Comparison of ENCODE assay signal across 2 fruit fly cellular contexts in genomic region chr3R:14470630-14471029, dm6.
TF ChIP-seq lines count a peak whose summit lies in the region.

No protein-coding gene starts in this region.

TF ChIP-seq in whole organism, embryonic, 481 proteins besides CTCF, POLR2A, EP300 and RAD21 (continued from another document and continues in another):
- TF ChIP-seq al (GFP tag; IDR thresholded peaks at IDR 0.05; lab: Robert Waterston, UW): no peak
- TF ChIP-seq CG7372 (GFP tag; IDR thresholded peaks at IDR 0.05; lab: Robert Waterston, UW): no peak
- no peak for TF ChIP-seq danr (GFP tag; IDR thresholded peaks at IDR 0.05; lab: Robert Waterston, UW)
- no peak for TF ChIP-seq shn (GFP tag; optimal IDR thresholded peaks at IDR 0.05; lab: Kevin White, UChicago)
- TF ChIP-seq ac (GFP tag; optimal IDR thresholded peaks at IDR 0.05; lab: Kevin White, UChicago): no peak
- no peak for TF ChIP-seq Asciz (GFP tag; optimal IDR thresholded peaks at IDR 0.05; lab: Kevin White, UChicago)
- peak; percentile 34 for TF ChIP-seq salm (tag; optimal IDR thresholded peaks at IDR 0.05; lab: Kevin White, UChicago)
- TF ChIP-seq E2f1 (GFP tag; IDR thresholded peaks at IDR 0.05; lab: Robert Waterston, UW): 0 out of 2 replicates have a peak, but pooled peaks have one; percentile 23
- TF ChIP-seq CG3163 (GFP tag; optimal IDR thresholded peaks at IDR 0.05; lab: Kevin White, UChicago): no peak
- no peak for TF ChIP-seq CG15514 (GFP tag; optimal IDR thresholded peaks at IDR 0.05; lab: Kevin White, UChicago)
- no peak for TF ChIP-seq CG18476 (GFP tag; optimal IDR thresholded peaks at IDR 0.05; lab: Kevin White, UChicago)
- TF ChIP-seq onecut (GFP tag; IDR thresholded peaks at IDR 0.05; lab: Robert Waterston, UW): no peak
- TF ChIP-seq CG7556 (GFP tag; optimal IDR thresholded peaks at IDR 0.05; lab: Kevin White, UChicago): peak; percentile 4
- TF ChIP-seq PHDP (tag; optimal IDR thresholded peaks at IDR 0.05; lab: Kevin White, UChicago): peak; percentile 53
- no peak for TF ChIP-seq exex (tag; optimal IDR thresholded peaks at IDR 0.05; lab: Kevin White, UChicago)
- peak; percentile 68 for TF ChIP-seq Ssrp (tag; optimal IDR thresholded peaks at IDR 0.05; lab: Kevin White, UChicago)
- peak; percentile 7 for TF ChIP-seq lilli (GFP tag; optimal IDR thresholded peaks at IDR 0.05; lab: Kevin White, UChicago)
- TF ChIP-seq CG17328 (GFP tag; IDR thresholded peaks at IDR 0.05; lab: Robert Waterston, UW): peak; percentile 68
- TF ChIP-seq zen (tag; optimal IDR thresholded peaks at IDR 0.05; lab: Kevin White, UChicago): no peak
- no peak for TF ChIP-seq Hey (tag; optimal IDR thresholded peaks at IDR 0.05; lab: Kevin White, UChicago)
- TF ChIP-seq klu (GFP tag; IDR thresholded peaks at IDR 0.05; lab: Robert Waterston, UW): no peak
- TF ChIP-seq CG13424 (tag; optimal IDR thresholded peaks at IDR 0.05; lab: Kevin White, UChicago): peak; percentile 43
- peak; percentile 1 for TF ChIP-seq slp2 (GFP tag; optimal IDR thresholded peaks at IDR 0.05; lab: Kevin White, UChicago)
- 0 out of 3 replicates have a peak, but pooled peaks have one; percentile 29 for TF ChIP-seq CG14050 (GFP tag; IDR thresholded peaks at IDR 0.05; lab: Robert Waterston, UW)
- TF ChIP-seq CG14860 (GFP tag; IDR thresholded peaks at IDR 0.05; lab: Robert Waterston, UW; ENCODE audit: partially characterized antibody): no peak
- no peak for TF ChIP-seq CG32767 (GFP tag; IDR thresholded peaks at IDR 0.05; lab: Robert Waterston, UW)
- TF ChIP-seq CG10274 (GFP tag; optimal IDR thresholded peaks at IDR 0.05; lab: Kevin White, UChicago): no peak
- no peak for TF ChIP-seq CG12104 (GFP tag; optimal IDR thresholded peaks at IDR 0.05; lab: Kevin White, UChicago)
- TF ChIP-seq CG15011 (GFP tag; optimal IDR thresholded peaks at IDR 0.05; lab: Kevin White, UChicago): no peak
- 0 out of 3 replicates have a peak, but pooled peaks have one; percentile 27 for TF ChIP-seq H15 (GFP tag; IDR thresholded peaks at IDR 0.05; lab: Robert Waterston, UW)
- TF ChIP-seq stwl (tag; optimal IDR thresholded peaks at IDR 0.05; lab: Kevin White, UChicago): no peak
- peak; percentile 15 for TF ChIP-seq Abd-B (GFP tag; optimal IDR thresholded peaks at IDR 0.05; lab: Kevin White, UChicago)
- peak; percentile 64 for TF ChIP-seq Oli (tag; optimal IDR thresholded peaks at IDR 0.05; lab: Kevin White, UChicago)
- TF ChIP-seq CG9437 (GFP tag; optimal IDR thresholded peaks at IDR 0.05; lab: Kevin White, UChicago): no peak
- peak; percentile 56; the same call in 1 of the 3 replicates for TF ChIP-seq otp (GFP tag; IDR thresholded peaks at IDR 0.05; lab: Robert Waterston, UW)
- TF ChIP-seq Sry-δ (GFP tag; optimal IDR thresholded peaks at IDR 0.05; lab: Kevin White, UChicago): no peak
- no peak for TF ChIP-seq CrebB (tag; optimal IDR thresholded peaks at IDR 0.05; lab: Kevin White, UChicago)
- TF ChIP-seq CG10979 (tag; optimal IDR thresholded peaks at IDR 0.05; lab: Kevin White, UChicago): peak; percentile 67
- TF ChIP-seq vvl (GFP tag; IDR thresholded peaks at IDR 0.05; lab: Robert Waterston, UW): no peak
- peak; percentile 52 for TF ChIP-seq grau (tag; optimal IDR thresholded peaks at IDR 0.05; lab: Kevin White, UChicago)
- no peak for TF ChIP-seq CG6254 (GFP tag; optimal IDR thresholded peaks at IDR 0.05; lab: Kevin White, UChicago)
- TF ChIP-seq Deaf1 (tag; optimal IDR thresholded peaks at IDR 0.05; lab: Kevin White, UChicago): no peak
- TF ChIP-seq CG15696 (tag; optimal IDR thresholded peaks at IDR 0.05; lab: Kevin White, UChicago): peak; percentile 13
- no peak for TF ChIP-seq ttk (GFP tag; IDR thresholded peaks at IDR 0.05; lab: Robert Waterston, UW)
- TF ChIP-seq ara (GFP tag; IDR thresholded peaks at IDR 0.05; lab: Robert Waterston, UW): no peak; the same call in 1 of the 2 replicates
- TF ChIP-seq CG33557 (GFP tag; optimal IDR thresholded peaks at IDR 0.05; lab: Kevin White, UChicago): peak; percentile 9
- TF ChIP-seq CG15601 (tag; optimal IDR thresholded peaks at IDR 0.05; lab: Kevin White, UChicago): peak; percentile 48
- peak; percentile 56 for TF ChIP-seq Chrac-16 (GFP tag; optimal IDR thresholded peaks at IDR 0.05; lab: Kevin White, UChicago)
- no peak for TF ChIP-seq cad (GFP tag; optimal IDR thresholded peaks at IDR 0.05; lab: Kevin White, UChicago)
- TF ChIP-seq oc (tag; optimal IDR thresholded peaks at IDR 0.05; lab: Kevin White, UChicago): peak; percentile 15
- peak; percentile 28 for TF ChIP-seq Camta (GFP tag; optimal IDR thresholded peaks at IDR 0.05; lab: Kevin White, UChicago)
- TF ChIP-seq ERR (GFP tag; optimal IDR thresholded peaks at IDR 0.05; lab: Kevin White, UChicago): no peak
- TF ChIP-seq sob (GFP tag; IDR thresholded peaks at IDR 0.05; lab: Robert Waterston, UW): no peak
- peak; percentile 15 for TF ChIP-seq CG4820 (GFP tag; optimal IDR thresholded peaks at IDR 0.05; lab: Kevin White, UChicago)
- no peak for TF ChIP-seq CG18011 (GFP tag; optimal IDR thresholded peaks at IDR 0.05; lab: Kevin White, UChicago)
- no peak for TF ChIP-seq amos (GFP tag; IDR thresholded peaks at IDR 0.05; lab: Robert Waterston, UW; ENCODE audit: partially characterized antibody)
- no peak for TF ChIP-seq vfl (GFP tag; optimal IDR thresholded peaks at IDR 0.05; lab: Kevin White, UChicago)
- peak; percentile 28 for TF ChIP-seq Nf-YB (GFP tag; optimal IDR thresholded peaks at IDR 0.05; lab: Kevin White, UChicago)
- no peak for TF ChIP-seq Antp (GFP tag; optimal IDR thresholded peaks at IDR 0.05; lab: Kevin White, UChicago)
- no peak for TF ChIP-seq CG31224 (GFP tag; IDR thresholded peaks at IDR 0.05; lab: Robert Waterston, UW)
- TF ChIP-seq Lhr (GFP tag; optimal IDR thresholded peaks at IDR 0.05; lab: Kevin White, UChicago): peak; percentile 1
- TF ChIP-seq CG17359 (tag; optimal IDR thresholded peaks at IDR 0.05; lab: Kevin White, UChicago): peak; percentile 34
- TF ChIP-seq CG8089 (GFP tag; optimal IDR thresholded peaks at IDR 0.05; lab: Kevin White, UChicago): no peak
- TF ChIP-seq Bgb (GFP tag; IDR thresholded peaks at IDR 0.05; lab: Robert Waterston, UW; ENCODE audit: partially characterized antibody): no peak
- no peak for TF ChIP-seq Rfx (GFP tag; IDR thresholded peaks at IDR 0.05; lab: Robert Waterston, UW)
- no peak for TF ChIP-seq Fer3 (tag; optimal IDR thresholded peaks at IDR 0.05; lab: Kevin White, UChicago)
- TF ChIP-seq CG17361 (GFP tag; IDR thresholded peaks at IDR 0.05; lab: Robert Waterston, UW): peak; percentile 33; the same call in 1 of the 3 replicates

TF ChIP-seq in whole organism, prepupa, 60 proteins besides CTCF, POLR2A, EP300 and RAD21 (continued from another document):
- TF ChIP-seq CG6163 (GFP tag; IDR thresholded peaks at IDR 0.05; lab: Robert Waterston, UW): peak; percentile 85
- TF ChIP-seq fkh (GFP tag; optimal IDR thresholded peaks at IDR 0.05; lab: Kevin White, UChicago): no peak
- TF ChIP-seq Sox102F (GFP tag; optimal IDR thresholded peaks at IDR 0.05; lab: Kevin White, UChicago): no peak
- peak; percentile 87 for TF ChIP-seq Eip78C (GFP tag; lab: Kevin White, UChicago)
- peak; percentile 91 for TF ChIP-seq CG8119 (GFP tag; IDR thresholded peaks at IDR 0.05; lab: Robert Waterston, UW)
- no peak for TF ChIP-seq CG9139 (GFP tag; optimal IDR thresholded peaks at IDR 0.05; lab: Kevin White, UChicago)
- peak; percentile 32 for TF ChIP-seq CG34406 (GFP tag; optimal IDR thresholded peaks at IDR 0.05; lab: Kevin White, UChicago)
- TF ChIP-seq fd85E (GFP tag; optimal IDR thresholded peaks at IDR 0.05; lab: Kevin White, UChicago): no peak
- TF ChIP-seq CG11902 (GFP tag; optimal IDR thresholded peaks at IDR 0.05; lab: Kevin White, UChicago): no peak
- peak; percentile 37 for TF ChIP-seq dsx (GFP tag; optimal IDR thresholded peaks at IDR 0.05; lab: Kevin White, UChicago; ENCODE audit: poor library complexity, severe bottlenecking)
- TF ChIP-seq CG31627 (GFP tag; optimal IDR thresholded peaks at IDR 0.05; lab: Kevin White, UChicago): peak; percentile 27
- peak; percentile 43 for TF ChIP-seq CG6792 (GFP tag; optimal IDR thresholded peaks at IDR 0.05; lab: Kevin White, UChicago)
- TF ChIP-seq net (GFP tag; optimal IDR thresholded peaks at IDR 0.05; lab: Kevin White, UChicago): peak; percentile 52
- no peak for TF ChIP-seq vri (GFP tag; optimal IDR thresholded peaks at IDR 0.05; lab: Kevin White, UChicago)
- TF ChIP-seq Hr39 (GFP tag; optimal IDR thresholded peaks at IDR 0.05; lab: Kevin White, UChicago): peak; percentile 31
- no peak for TF ChIP-seq CG3032 (tag; optimal IDR thresholded peaks at IDR 0.05; lab: Kevin White, UChicago)
- TF ChIP-seq CG8319 (GFP tag; optimal IDR thresholded peaks at IDR 0.05; lab: Kevin White, UChicago): no peak
- peak; percentile 25 for TF ChIP-seq Smox (GFP tag; optimal IDR thresholded peaks at IDR 0.05; lab: Kevin White, UChicago)
- TF ChIP-seq lz (GFP tag; optimal IDR thresholded peaks at IDR 0.05; lab: Kevin White, UChicago): peak; percentile 37
- peak; percentile 85 for TF ChIP-seq Hr4 (GFP tag; optimal IDR thresholded peaks at IDR 0.05; lab: Kevin White, UChicago)
- TF ChIP-seq CG8632 (GFP tag; optimal IDR thresholded peaks at IDR 0.05; lab: Kevin White, UChicago): no peak
- TF ChIP-seq CG6854 (GFP tag; optimal IDR thresholded peaks at IDR 0.05; lab: Kevin White, UChicago): no peak
- TF ChIP-seq Hr38 (GFP tag; optimal IDR thresholded peaks at IDR 0.05; lab: Kevin White, UChicago): no peak
- peak; percentile 21 for TF ChIP-seq CG11762 (GFP tag; optimal IDR thresholded peaks at IDR 0.05; lab: Kevin White, UChicago; ENCODE audit: insufficient read depth)
- TF ChIP-seq OdsH (GFP tag; optimal IDR thresholded peaks at IDR 0.05; lab: Kevin White, UChicago): peak; percentile 69
- TF ChIP-seq Eip93F (GFP tag; optimal IDR thresholded peaks at IDR 0.05; lab: Kevin White, UChicago): no peak
- TF ChIP-seq pdm3 (GFP tag; optimal IDR thresholded peaks at IDR 0.05; lab: Kevin White, UChicago): peak; percentile 63
- peak; percentile 71 for TF ChIP-seq dac (GFP tag; optimal IDR thresholded peaks at IDR 0.05; lab: Kevin White, UChicago)
- no peak for TF ChIP-seq spab (GFP tag; optimal IDR thresholded peaks at IDR 0.05; lab: Kevin White, UChicago)
- peak; percentile 55 for TF ChIP-seq svp (GFP tag; lab: Kevin White, UChicago)
- peak; percentile 91 for TF ChIP-seq CG32006 (GFP tag; optimal IDR thresholded peaks at IDR 0.05; lab: Kevin White, UChicago)
- TF ChIP-seq acj6 (GFP tag; optimal IDR thresholded peaks at IDR 0.05; lab: Kevin White, UChicago): peak; percentile 57
- TF ChIP-seq Blimp-1 (GFP tag; optimal IDR thresholded peaks at IDR 0.05; lab: Kevin White, UChicago): no peak
- no peak for TF ChIP-seq cyc (GFP tag; optimal IDR thresholded peaks at IDR 0.05; lab: Kevin White, UChicago)
- TF ChIP-seq CG6808 (GFP tag; optimal IDR thresholded peaks at IDR 0.05; lab: Kevin White, UChicago): no peak
- TF ChIP-seq Eip75B (GFP tag; optimal IDR thresholded peaks at IDR 0.05; lab: Kevin White, UChicago): peak; percentile 28
